Worm (Caenorhabditis elegans): ENCODE measurements around the gene T27F7.12.

The T27F7.12 gene

DNA sequence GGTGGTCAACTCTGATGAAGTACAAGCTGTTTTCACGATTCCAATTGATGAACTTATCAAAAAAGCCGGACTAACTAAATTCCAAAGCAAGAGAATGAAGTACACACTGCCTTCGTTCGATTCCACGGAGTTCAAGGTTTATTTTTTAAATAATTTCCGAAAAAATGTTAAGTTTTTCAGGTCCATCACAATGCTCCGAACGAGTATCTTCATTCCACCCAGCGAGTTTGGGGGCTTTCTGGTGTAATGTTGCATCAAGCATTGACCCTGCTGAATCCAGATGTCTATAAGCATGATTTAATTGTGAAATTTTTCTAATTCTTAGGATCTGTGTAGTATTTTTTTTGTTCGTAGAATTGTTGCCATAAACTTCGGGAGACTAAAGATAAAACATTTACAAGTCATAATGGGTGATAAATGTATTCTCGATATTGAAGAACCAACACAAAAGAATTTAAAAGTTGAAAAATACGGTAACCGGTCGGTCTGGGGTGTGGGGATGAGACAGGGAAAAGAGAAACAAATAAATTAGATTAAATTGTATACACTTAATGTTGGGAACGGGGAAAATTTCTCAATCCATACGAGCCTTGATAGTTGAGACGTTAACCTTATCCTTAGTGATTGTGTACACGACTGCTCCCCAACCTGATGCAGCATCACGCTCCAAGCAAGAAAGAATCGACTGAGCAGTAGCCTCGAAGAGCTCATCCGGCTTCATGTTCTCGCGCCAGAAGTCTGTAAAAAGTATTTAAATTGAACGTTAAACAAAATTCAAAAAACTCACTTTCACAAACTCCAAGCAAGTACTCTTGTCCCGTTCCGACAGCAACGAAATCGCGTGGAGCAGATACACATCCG lies 35.6 kb upstream of the T27F7.12 start:
- TF ChIP-seq elt-2 (tag; optimal IDR thresholded peaks at IDR 0.05) (peak; percentile 5), pqm-1 (tag; optimal IDR thresholded peaks at IDR 0.05) (no peak)

DNA sequence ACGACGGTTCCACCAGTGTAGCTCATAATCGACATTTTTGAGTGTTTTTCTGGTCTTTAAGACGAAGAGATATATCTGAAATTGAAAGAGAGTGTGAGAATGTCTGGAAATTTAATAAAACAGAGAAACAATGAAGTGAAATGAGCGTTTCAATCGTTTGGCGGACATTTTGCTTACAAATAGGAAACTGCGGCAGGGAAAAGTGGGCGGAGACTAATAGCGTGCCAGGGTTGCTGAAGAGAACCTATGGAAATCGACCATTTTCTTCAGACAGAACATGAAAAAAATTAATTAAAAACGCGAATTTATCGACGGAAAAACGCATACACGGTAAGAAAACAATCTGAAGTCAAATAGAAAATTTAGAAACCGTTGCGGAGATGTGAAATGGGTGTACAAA lies 34.5 kb upstream of the T27F7.12 start, which contains the start of gene pbs-3:
TSS of gene pbs-3 (minus strand) at position 75 of the 400 bp plus-strand sequence.
- TF ChIP-seq sea-2 (GFP tag; optimal IDR thresholded peaks at IDR 0.05), result no peak
- TF ChIP-seq jun-1 (tag; optimal IDR thresholded peaks at IDR 0.05), result no peak
- TF ChIP-seq nhr-25 (tag; optimal IDR thresholded peaks at IDR 0.05), result peak; percentile 70
- no peak for TF ChIP-seq ceh-9 (tag; optimal IDR thresholded peaks at IDR 0.05)
- peak; percentile 75 for TF ChIP-seq elt-2 (tag; optimal IDR thresholded peaks at IDR 0.05)
- peak; percentile 62 for TF ChIP-seq lin-15B (tag; optimal IDR thresholded peaks at IDR 0.05)
- peak; percentile 37 for TF ChIP-seq pqm-1 (tag; optimal IDR thresholded peaks at IDR 0.05)
- no peak for TF ChIP-seq unc-62 (GFP tag; optimal IDR thresholded peaks at IDR 0.05)
- TF ChIP-seq R02D3.7 (tag; optimal IDR thresholded peaks at IDR 0.05), result peak; percentile 17
- peak; percentile 58 for TF ChIP-seq nhr-23 (tag; optimal IDR thresholded peaks at IDR 0.05)
- TF ChIP-seq nhr-28 (tag; optimal IDR thresholded peaks at IDR 0.05), result no peak
- TF ChIP-seq pha-4 (tag; optimal IDR thresholded peaks at IDR 0.05), result peak; percentile 87
- TF ChIP-seq ceh-28 (tag; optimal IDR thresholded peaks at IDR 0.05), result peak; percentile 8
- peak; percentile 73 for TF ChIP-seq lin-39 (tag; optimal IDR thresholded peaks at IDR 0.05)
- TF ChIP-seq nhr-43 (tag; optimal IDR thresholded peaks at IDR 0.05; ENCODE audit: poor library complexity, severe bottlenecking), result peak; percentile 2
- TF ChIP-seq nfya-1 (tag; optimal IDR thresholded peaks at IDR 0.05; ENCODE audit: insufficient read depth), result peak; percentile 79
- peak; percentile 89 for TF ChIP-seq skn-1 (tag; optimal IDR thresholded peaks at IDR 0.05)
- no peak for TF ChIP-seq eor-1 (tag; optimal IDR thresholded peaks at IDR 0.05)
- TF ChIP-seq snpc-4 (tag; optimal IDR thresholded peaks at IDR 0.05), result no peak
- TF ChIP-seq ama-1 (optimal IDR thresholded peaks at IDR 0.05), result peak; percentile 5
- TF ChIP-seq tbx-2 (tag; optimal IDR thresholded peaks at IDR 0.05), result no peak
- TF ChIP-seq nhr-12 (tag; optimal IDR thresholded peaks at IDR 0.05), result no peak
- TF ChIP-seq nhr-237 (tag; optimal IDR thresholded peaks at IDR 0.05), result no peak

DNA sequence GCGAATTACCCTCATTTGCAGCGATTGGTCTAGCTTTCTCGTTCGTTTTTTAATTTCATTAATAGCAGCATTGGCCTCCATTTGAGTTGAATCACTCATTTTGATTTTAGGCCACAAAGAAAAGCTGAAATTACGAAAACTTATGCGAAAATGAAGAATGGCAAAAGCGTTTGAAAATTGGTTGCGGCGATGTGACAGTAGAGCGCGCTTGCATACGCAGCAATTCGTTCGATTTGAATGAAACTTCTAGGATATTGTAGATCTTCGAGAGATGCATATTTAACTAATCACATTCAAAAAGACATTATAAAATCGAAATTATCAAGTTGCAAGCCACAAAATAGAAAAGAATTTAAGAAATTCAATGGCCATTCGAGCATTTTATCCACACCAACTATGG lies 30.2 kb upstream of the T27F7.12 start, which contains the start of gene ulp-2:
TSS of gene ulp-2 (minus strand) at position 158 of the 400 bp plus-strand sequence.
- TF ChIP-seq eor-1 (tag; optimal IDR thresholded peaks at IDR 0.05), result no peak
- no peak for TF ChIP-seq fkh-10 (GFP tag; optimal IDR thresholded peaks at IDR 0.05)
- no peak for TF ChIP-seq nhr-237 (tag; optimal IDR thresholded peaks at IDR 0.05)
- TF ChIP-seq nhr-28 (tag; optimal IDR thresholded peaks at IDR 0.05), result no peak
- peak; percentile 15 for TF ChIP-seq nfya-1 (tag; optimal IDR thresholded peaks at IDR 0.05; ENCODE audit: insufficient read depth)
- no peak for TF ChIP-seq ceh-28 (tag; optimal IDR thresholded peaks at IDR 0.05)
- no peak for TF ChIP-seq mdl-1 (tag; optimal IDR thresholded peaks at IDR 0.05)
- TF ChIP-seq pha-4 (tag; optimal IDR thresholded peaks at IDR 0.05), result peak; percentile 42
- no peak for TF ChIP-seq nhr-76 (tag; optimal IDR thresholded peaks at IDR 0.05)
- TF ChIP-seq R02D3.7 (tag; optimal IDR thresholded peaks at IDR 0.05), result no peak
- no peak for TF ChIP-seq zag-1 (tag; optimal IDR thresholded peaks at IDR 0.05)
- TF ChIP-seq daf-12 (tag; optimal IDR thresholded peaks at IDR 0.05), result no peak
- no peak for TF ChIP-seq sea-2 (GFP tag; optimal IDR thresholded peaks at IDR 0.05)
- peak; percentile 49 for TF ChIP-seq lin-15B (tag; optimal IDR thresholded peaks at IDR 0.05)
- TF ChIP-seq aly-2 (tag; optimal IDR thresholded peaks at IDR 0.05), result no peak
- no peak for TF ChIP-seq ceh-9 (tag; optimal IDR thresholded peaks at IDR 0.05)
- TF ChIP-seq lin-39 (tag; optimal IDR thresholded peaks at IDR 0.05), result peak; percentile 38
- no peak for TF ChIP-seq fos-1 (tag; optimal IDR thresholded peaks at IDR 0.05)
- no peak for TF ChIP-seq nhr-23 (tag; optimal IDR thresholded peaks at IDR 0.05)
- no peak for TF ChIP-seq ceh-16 (tag; optimal IDR thresholded peaks at IDR 0.05)
- no peak for TF ChIP-seq elt-3 (tag; optimal IDR thresholded peaks at IDR 0.05)
- no peak for TF ChIP-seq lsy-12 (tag; optimal IDR thresholded peaks at IDR 0.05)
- TF ChIP-seq elt-2 (tag; optimal IDR thresholded peaks at IDR 0.05), result peak; percentile 15
- peak; percentile 28 for TF ChIP-seq nhr-25 (tag; optimal IDR thresholded peaks at IDR 0.05)
- no peak for TF ChIP-seq snpc-4 (tag; optimal IDR thresholded peaks at IDR 0.05)
- TF ChIP-seq hmg-11 (tag; optimal IDR thresholded peaks at IDR 0.05), result peak; percentile 12
- no peak for TF ChIP-seq ceh-82 (tag; optimal IDR thresholded peaks at IDR 0.05)
- no peak for TF ChIP-seq ama-1 (optimal IDR thresholded peaks at IDR 0.05)
- TF ChIP-seq egl-27 (tag; optimal IDR thresholded peaks at IDR 0.05), result no peak
- TF ChIP-seq ztf-4 (tag; optimal IDR thresholded peaks at IDR 0.05), result no peak
- TF ChIP-seq ztf-11 (tag; optimal IDR thresholded peaks at IDR 0.05), result no peak
- TF ChIP-seq nhr-67 (tag; optimal IDR thresholded peaks at IDR 0.05), result no peak
- no peak for TF ChIP-seq tbx-2 (tag; optimal IDR thresholded peaks at IDR 0.05)
- no peak for TF ChIP-seq unc-62 (GFP tag; optimal IDR thresholded peaks at IDR 0.05)
- TF ChIP-seq egl-5 (tag; optimal IDR thresholded peaks at IDR 0.05), result no peak
- peak; percentile 34 for TF ChIP-seq skn-1 (tag; optimal IDR thresholded peaks at IDR 0.05)
- TF ChIP-seq fkh-2 (tag; optimal IDR thresholded peaks at IDR 0.05), result no peak
